Fruit fly (Drosophila melanogaster) whole organism, embryonic: ENCODE results near the gene CG3815.

Experiments used
- Antp ChIP-seq: fragments of 200-800 bp; sonication (Bioruptor generic); optimal IDR thresholded peaks from 3 replicates; lab custom pipeline; 2016; ENCODE audit warnings: missing biosample characterization, missing genetic modification characterization
- B-H1 ChIP-seq: fragments of 200-800 bp; sonication (Bioruptor generic); IDR thresholded peaks from 3 replicates; pipeline ENCODE4 v1.3.6; 2022; ENCODE audit warnings: missing biosample characterization, missing genetic modification characterization
- CG1024 ChIP-seq: fragments of 200-800 bp; sonication (Bioruptor generic); IDR thresholded peaks from 2 replicates; pipeline ENCODE4 v1.3.6; 2022; ENCODE audit warnings: missing biosample characterization, missing genetic modification characterization
- CG12659 ChIP-seq: fragments of 200-800 bp; sonication (Bioruptor generic); optimal IDR thresholded peaks from 3 replicates; lab custom pipeline; 2017; ENCODE audit warnings: mild to moderate bottlenecking, missing biosample characterization, missing genetic modification reagents, missing genetic modification characterization
- CG14014 ChIP-seq: fragments of 200-800 bp; sonication (Bioruptor generic); IDR thresholded peaks from 2 replicates; pipeline ENCODE4 v1.3.6; 2022; ENCODE audit warnings: missing biosample characterization, missing genetic modification characterization
- CG14050 ChIP-seq: fragments of 200-800 bp; sonication (Bioruptor generic); IDR thresholded peaks from 3 replicates; pipeline ENCODE4 v1.3.6; 2022; ENCODE audit warnings: missing biosample characterization, missing genetic modification characterization
- CG15269 ChIP-seq: fragments of 200-800 bp; sonication (Bioruptor generic); optimal IDR thresholded peaks from 2 replicates; lab custom pipeline; 2018; ENCODE audit warnings: missing biosample characterization, mild to moderate bottlenecking, missing genetic modification characterization, moderate library complexity
- CG15601 ChIP-seq: fragments of 200-800 bp; sonication (Bioruptor generic); optimal IDR thresholded peaks from 3 replicates; lab custom pipeline; 2019; ENCODE audit warnings: missing biosample characterization, mild to moderate bottlenecking, missing genetic modification characterization, moderate library complexity
- CG18599 ChIP-seq: fragments of 200-800 bp; sonication (Bioruptor generic); optimal IDR thresholded peaks from 3 replicates; lab custom pipeline; 2017; ENCODE audit warnings: missing biosample characterization, missing genetic modification characterization, mild to moderate bottlenecking, moderate library complexity, missing genetic modification reagents
- CG2116 ChIP-seq: fragments of 200-800 bp; sonication (Bioruptor generic); optimal IDR thresholded peaks from 3 replicates; lab custom pipeline; 2018; ENCODE audit warnings: missing biosample characterization, mild to moderate bottlenecking, missing genetic modification characterization
- CG3163 ChIP-seq: fragments of 200-800 bp; sonication (Bioruptor generic); optimal IDR thresholded peaks from 3 replicates; lab custom pipeline; 2016; ENCODE audit warnings: missing biosample characterization, missing genetic modification characterization
- CG4707 ChIP-seq: fragments of 200-800 bp; sonication (Bioruptor generic); optimal IDR thresholded peaks from 2 replicates; lab custom pipeline; 2018; ENCODE audit warnings: missing biosample characterization, mild to moderate bottlenecking, missing genetic modification characterization, moderate library complexity
- CG4730 ChIP-seq: fragments of 200-800 bp; sonication (Bioruptor generic); IDR thresholded peaks from 2 replicates; pipeline ENCODE4 v1.3.6; 2022; ENCODE audit warnings: missing biosample characterization, missing genetic modification characterization
- CG4854 ChIP-seq: fragments of 200-800 bp; sonication (Bioruptor generic); optimal IDR thresholded peaks from 2 replicates; lab custom pipeline; 2016; ENCODE audit warnings: missing biosample characterization, missing genetic modification characterization, inconsistent platforms
- CG7556 ChIP-seq: fragments of 200-800 bp; sonication (Bioruptor generic); optimal IDR thresholded peaks from 2 replicates; lab custom pipeline; 2017; ENCODE audit warnings: missing biosample characterization, mild to moderate bottlenecking, missing genetic modification characterization
- CG8281 ChIP-seq: fragments of 200-800 bp; sonication (Bioruptor generic); optimal IDR thresholded peaks from 2 replicates; lab custom pipeline; 2018; ENCODE audit warnings: missing biosample characterization, mild to moderate bottlenecking, missing genetic modification characterization, moderate library complexity
- CG8944 ChIP-seq: fragments of 200-800 bp; sonication (Bioruptor generic); optimal IDR thresholded peaks from 3 replicates; lab custom pipeline; 2016; ENCODE audit warnings: missing biosample characterization, missing genetic modification characterization
- CG9727 ChIP-seq: fragments of 200-800 bp; sonication (Bioruptor generic); optimal IDR thresholded peaks from 3 replicates; lab custom pipeline; 2017; ENCODE audit warnings: missing biosample characterization, mild to moderate bottlenecking, missing genetic modification characterization
- CG9797 ChIP-seq: fragments of 200-800 bp; sonication (Bioruptor generic); optimal IDR thresholded peaks from 3 replicates; lab custom pipeline; 2018; ENCODE audit warnings: missing biosample characterization, mild to moderate bottlenecking, missing genetic modification characterization
- CoRest ChIP-seq: fragments of 200-800 bp; sonication (Bioruptor generic); optimal IDR thresholded peaks from 3 replicates; lab custom pipeline; 2018; ENCODE audit warnings: missing biosample characterization, mild to moderate bottlenecking, missing genetic modification characterization, moderate library complexity
- Dek ChIP-seq: fragments of 200-800 bp; sonication (Bioruptor generic); optimal IDR thresholded peaks from 3 replicates; lab custom pipeline; 2019; ENCODE audit warnings: missing biosample characterization, mild to moderate bottlenecking, missing genetic modification characterization, moderate library complexity
- Eip74EF ChIP-seq, 2 experiments: fragments of 200-800 bp in 1 of 2; fragments of >200 bp in 1 of 2; sonication (Bioruptor generic) in 1 of 2; optimal IDR thresholded peaks; 2 replicates each; lab custom pipeline; 2017 to 2019; ENCODE audit warnings: missing biosample characterization in 2 of 2, missing genetic modification characterization in 2 of 2, mild to moderate bottlenecking in 1 of 2, moderate library complexity in 1 of 2
- Elba2 ChIP-seq: fragments of 200-800 bp; sonication (Bioruptor generic); optimal IDR thresholded peaks from 3 replicates; lab custom pipeline; 2016; ENCODE audit warnings: missing biosample characterization, missing genetic modification characterization
- H15 ChIP-seq: fragments of 200-800 bp; sonication (Bioruptor generic); IDR thresholded peaks from 3 replicates; pipeline ENCODE4 v1.3.6; 2022; ENCODE audit warnings: missing biosample characterization, missing genetic modification characterization
- H2.0 ChIP-seq: fragments of 200-800 bp; sonication (Bioruptor generic); IDR thresholded peaks from 2 replicates; pipeline ENCODE4 v1.3.6; 2022; ENCODE audit warnings: missing biosample characterization, missing genetic modification characterization
- HmgD ChIP-seq: fragments of 200-800 bp; sonication (Bioruptor generic); optimal IDR thresholded peaks from 3 replicates; lab custom pipeline; 2016; ENCODE audit warnings: missing biosample characterization, missing genetic modification characterization
- Hr78 ChIP-seq, 2 experiments: fragments of 200-800 bp in 1 of 2; fragments of >200 bp in 1 of 2; sonication (Bioruptor generic) in 1 of 2; optimal IDR thresholded peaks; 2 replicates each; lab custom pipeline; 2017 to 2019; ENCODE audit warnings: missing biosample characterization in 2 of 2, missing genetic modification characterization in 2 of 2, mild to moderate bottlenecking in 1 of 2, moderate library complexity in 1 of 2
- Meics ChIP-seq: fragments of 200-800 bp; sonication (Bioruptor generic); optimal IDR thresholded peaks from 2 replicates; lab custom pipeline; 2017; ENCODE audit warnings: missing biosample characterization, mild to moderate bottlenecking, missing genetic modification characterization
- Oli ChIP-seq: fragments of 200-800 bp; sonication (Bioruptor generic); optimal IDR thresholded peaks from 2 replicates; lab custom pipeline; 2018; ENCODE audit warnings: missing biosample characterization, mild to moderate bottlenecking, missing genetic modification characterization, moderate library complexity
- Rfx ChIP-seq: fragments of 200-800 bp; sonication (Bioruptor generic); IDR thresholded peaks from 2 replicates; pipeline ENCODE4 v1.3.6; 2022; ENCODE audit warnings: missing biosample characterization, missing genetic modification characterization
- amos ChIP-seq: fragments of 200-800 bp; sonication (Bioruptor generic); IDR thresholded peaks from 2 replicates; pipeline ENCODE4 v1.3.6; 2022; ENCODE audit warnings: missing biosample characterization, missing genetic modification characterization; ENCODE audit not compliant: partially characterized antibody
- aop ChIP-seq: fragments of 200-800 bp; sonication (Bioruptor generic); IDR thresholded peaks from 2 replicates; pipeline ENCODE4 v1.3.6; 2022; ENCODE audit warnings: missing biosample characterization, missing genetic modification characterization
- ato ChIP-seq: fragments of 200-800 bp; sonication (Bioruptor generic); IDR thresholded peaks from 2 replicates; pipeline ENCODE4 v1.3.6; 2022; ENCODE audit warnings: missing biosample characterization, missing genetic modification characterization; ENCODE audit not compliant: partially characterized antibody
- az2 ChIP-seq: fragments of 200-800 bp; sonication (Bioruptor generic); optimal IDR thresholded peaks from 3 replicates; lab custom pipeline; 2016; ENCODE audit warnings: missing biosample characterization, missing genetic modification characterization
- bsh ChIP-seq, 2 experiments: fragments of 200-800 bp; sonication (Bioruptor generic); optimal IDR thresholded peaks; 2 replicates each; lab custom pipeline; 2017 to 2018; ENCODE audit warnings: mild to moderate bottlenecking in 2 of 2, missing biosample characterization in 2 of 2, missing genetic modification characterization in 2 of 2, moderate library complexity in 1 of 2
- ci ChIP-seq: fragments of 200-800 bp; sonication (Bioruptor generic); IDR thresholded peaks from 3 replicates; pipeline ENCODE4 v1.3.6; 2022; ENCODE audit warnings: missing biosample characterization, missing genetic modification characterization
- crp ChIP-seq, 2 experiments: fragments of 200-800 bp; sonication (Bioruptor generic); optimal IDR thresholded peaks; 2 replicates in 1 of 2; 3 replicates in 1 of 2; lab custom pipeline; 2017; ENCODE audit warnings: missing biosample characterization in 2 of 2, missing genetic modification characterization in 2 of 2, mild to moderate bottlenecking in 1 of 2, moderate library complexity in 1 of 2
- gce ChIP-seq: fragments of 200-800 bp; sonication (Bioruptor generic); IDR thresholded peaks from 3 replicates; pipeline ENCODE4 v1.3.6; 2022; ENCODE audit warnings: missing biosample characterization, missing genetic modification characterization
- grau ChIP-seq: fragments of 200-800 bp; optimal IDR thresholded peaks from 3 replicates; lab custom pipeline; 2019; ENCODE audit warnings: missing biosample characterization, mild to moderate bottlenecking, missing genetic modification characterization, moderate library complexity
- insv ChIP-seq, 2 experiments: fragments of 200-800 bp; sonication (Bioruptor generic); optimal IDR thresholded peaks; 3 replicates each; lab custom pipeline; 2016 to 2018; ENCODE audit warnings: missing biosample characterization in 2 of 2, missing genetic modification characterization in 2 of 2
- lilli ChIP-seq: fragments of 200-800 bp; sonication (Bioruptor generic); optimal IDR thresholded peaks from 3 replicates; lab custom pipeline; 2016; ENCODE audit warnings: missing biosample characterization, missing genetic modification characterization
- row ChIP-seq: fragments of 200-800 bp; sonication (Bioruptor generic); IDR thresholded peaks from 3 replicates; pipeline ENCODE4 v1.3.6; 2022; ENCODE audit warnings: missing biosample characterization, missing genetic modification characterization
- sc ChIP-seq, 3 experiments: fragments of >200 bp in 2 of 3; fragments of 200-800 bp in 1 of 3; sonication (Bioruptor generic) in 1 of 3; optimal IDR thresholded peaks; 2 replicates in 2 of 3; 3 replicates in 1 of 3; lab custom pipeline; 2017; ENCODE audit warnings: mild to moderate bottlenecking in 1 of 3, missing biosample characterization in 1 of 3, missing genetic modification characterization in 1 of 3, missing genetic modification reagents in 1 of 3
- scrt ChIP-seq: fragments of 200-800 bp; sonication (Bioruptor generic); optimal IDR thresholded peaks from 2 replicates; lab custom pipeline; 2018; ENCODE audit warnings: missing biosample characterization, mild to moderate bottlenecking, missing genetic modification characterization, moderate library complexity
- sug ChIP-seq: fragments of 200-800 bp; optimal IDR thresholded peaks from 2 replicates; lab custom pipeline; 2019; ENCODE audit warnings: missing biosample characterization, mild to moderate bottlenecking, missing genetic modification characterization, moderate library complexity
- tin ChIP-seq: fragments of 200-800 bp; sonication (Bioruptor generic); optimal IDR thresholded peaks from 3 replicates; lab custom pipeline; 2016; ENCODE audit warnings: missing biosample characterization, missing genetic modification characterization
- tx ChIP-seq: fragments of 200-800 bp; sonication (Bioruptor generic); optimal IDR thresholded peaks from 2 replicates; lab custom pipeline; 2016; ENCODE audit warnings: missing biosample characterization, missing genetic modification characterization
- wor ChIP-seq: fragments of 200-800 bp; sonication (Bioruptor generic); IDR thresholded peaks from 2 replicates; pipeline ENCODE4 v1.3.6; 2022; ENCODE audit warnings: missing biosample characterization, missing genetic modification characterization

Gene CG3815

dm6 chrX:6340593-6341068, 45.4 kb downstream of the CG3815 start (continued):
- TF ChIP-seq CG4730 (GFP tag; lab: Robert Waterston, UW) (no peak), CG4707 (GFP tag; lab: Kevin White, UChicago) (peak; percentile 29), CG8944 (GFP tag; lab: Kevin White, UChicago) (no peak), Elba2 (no peak), CG3163 (GFP tag; lab: Kevin White, UChicago) (no peak), Dek (tag; lab: Kevin White, UChicago) (peak; percentile 67), Hr78 (GFP tag; optimal IDR thresholded peaks at IDR 0.05; lab: Kevin White, UChicago) (peak in 1 of 2 experiments; percentile 42), row (GFP tag; lab: Robert Waterston, UW) (peak; percentile 69; the same call in 2 of the 3 replicates), Eip74EF (GFP tag; optimal IDR thresholded peaks at IDR 0.05; lab: Kevin White, UChicago) (peak in 1 of 2 experiments; percentile 83), CoRest (tag; lab: Kevin White, UChicago) (peak; percentile 87), ci (0 out of 3 replicates have a peak, but pooled peaks have one; percentile 22), CG14014 (GFP tag; lab: Robert Waterston, UW) (peak; percentile 31; the same call in 1 of the 2 replicates), tin (GFP tag; lab: Kevin White, UChicago) (peak; percentile 44), lilli (GFP tag; lab: Kevin White, UChicago) (peak; percentile 52), CG15601 (peak; percentile 75), wor (GFP tag; lab: Robert Waterston, UW) (0 out of 2 replicates have a peak, but pooled peaks have one; percentile 30), H15 (GFP tag; lab: Robert Waterston, UW) (peak; percentile 55; the same call in 1 of the 3 replicates), B-H1 (GFP tag; lab: Robert Waterston, UW) (no peak; the same call in 2 of the 3 replicates), Meics (peak; percentile 89), HmgD (GFP tag; lab: Kevin White, UChicago) (no peak), CG12659 (GFP tag; lab: Kevin White, UChicago) (peak; percentile 87), aop (GFP tag; lab: Robert Waterston, UW) (no peak), CG2116 (GFP tag; lab: Kevin White, UChicago) (peak; percentile 33), tx (GFP tag; lab: Kevin White, UChicago) (no peak), CG9797 (GFP tag; lab: Kevin White, UChicago) (no peak), CG4854 (GFP tag; lab: Kevin White, UChicago) (peak; percentile 37), CG9727 (GFP tag; lab: Kevin White, UChicago) (peak; percentile 80), gce (no peak), ato (GFP tag; lab: Robert Waterston, UW) (no peak), CG7556 (GFP tag; lab: Kevin White, UChicago) (peak; percentile 88), CG18599 (GFP tag; lab: Kevin White, UChicago) (peak; percentile 84), Rfx (GFP tag; lab: Robert Waterston, UW) (peak; percentile 67), CG15269 (tag; lab: Kevin White, UChicago) (peak; percentile 85), Oli (tag; lab: Kevin White, UChicago) (peak; percentile 86), bsh (GFP tag; optimal IDR thresholded peaks at IDR 0.05; lab: Kevin White, UChicago) (peak; percentile 62 to 86), az2 (peak; percentile 61), H2.0 (GFP tag; lab: Robert Waterston, UW) (0 out of 2 replicates have a peak, but pooled peaks have one; percentile 23), scrt (GFP tag; lab: Kevin White, UChicago) (peak; percentile 74), sc (optimal IDR thresholded peaks at IDR 0.05; lab: Kevin White, UChicago) (no peak), sc (GFP tag; optimal IDR thresholded peaks at IDR 0.05; lab: Kevin White, UChicago) (peak; percentile 54), amos (GFP tag; lab: Robert Waterston, UW) (no peak), crp (GFP tag; optimal IDR thresholded peaks at IDR 0.05; lab: Kevin White, UChicago) (peak in 1 of 2 experiments; percentile 21), CG8281 (tag; lab: Kevin White, UChicago) (peak; percentile 53), CG1024 (GFP tag; lab: Robert Waterston, UW) (0 out of 2 replicates have a peak, but pooled peaks have one; percentile 3), grau (tag; lab: Kevin White, UChicago) (peak; percentile 85), Antp (GFP tag; lab: Kevin White, UChicago) (peak; percentile 3), insv (GFP tag; optimal IDR thresholded peaks at IDR 0.05; lab: Kevin White, UChicago) (peak in 1 of 2 experiments; percentile 49), sug (tag; lab: Kevin White, UChicago) (peak; percentile 72), CG14050 (GFP tag; lab: Robert Waterston, UW) (peak; percentile 24; the same call in 1 of the 3 replicates)
